Worm (Caenorhabditis elegans) whole organism, mixed stage, embryonic: ENCODE measurements around the gene R05H11.2.

Experiments used
- flh-1 ChIP-seq: fragments of 200-800 bp; sonication (Bioruptor generic); optimal IDR thresholded peaks from 2 replicates; lab custom pipeline; 2018; ENCODE audit warnings: mild to moderate bottlenecking, missing genetic modification characterization, moderate library complexity, missing compliant biosample characterization
- mep-1 ChIP-seq: fragments of 150-350 bp; optimal IDR thresholded peaks from 2 replicates; lab custom pipeline; 2017; ENCODE audit warnings: missing biosample characterization, missing genetic modification reagents, missing genetic modification characterization, inconsistent platforms
- nhr-12 ChIP-seq: fragments of 150-350 bp; optimal IDR thresholded peaks from 2 replicates; lab custom pipeline; 2014; ENCODE audit warnings: missing biosample characterization, missing genetic modification characterization
- nhr-28 ChIP-seq: fragments of 150-350 bp; optimal IDR thresholded peaks from 2 replicates; lab custom pipeline; 2014; ENCODE audit warnings: missing biosample characterization, missing genetic modification characterization
- snpc-4 ChIP-seq: fragments of 150-350 bp; optimal IDR thresholded peaks from 2 replicates; lab custom pipeline; 2014; ENCODE audit warnings: missing biosample characterization, missing genetic modification characterization
- sptf-1 ChIP-seq: sonication (generic microtip); optimal IDR thresholded peaks from 2 replicates; lab custom pipeline; 2017; ENCODE audit warnings: mild to moderate bottlenecking, missing genetic modification characterization, moderate library complexity, missing compliant biosample characterization
- unc-39 ChIP-seq: fragments of 150-350 bp; optimal IDR thresholded peaks from 2 replicates; lab custom pipeline; 2014; ENCODE audit warnings: missing biosample characterization, missing genetic modification characterization
- unc-62 ChIP-seq: fragments of 150-350 bp; optimal IDR thresholded peaks from 2 replicates; lab custom pipeline; 2014; ENCODE audit warnings: missing biosample characterization, missing genetic modification reagents, missing genetic modification characterization
- ztf-11 ChIP-seq: fragments of 150-350 bp; optimal IDR thresholded peaks from 2 replicates; lab custom pipeline; 2014; ENCODE audit warnings: missing biosample characterization, missing genetic modification characterization

- TF ChIP-seq unc-62 (GFP tag; lab: Kevin White, UChicago) (no peak), unc-39 (tag; lab: Kevin White, UChicago) (no peak), flh-1 (GFP tag; lab: Kevin White, UChicago) (no peak), sptf-1 (tag; lab: Kevin White, UChicago) (no peak), nhr-12 (tag; lab: Kevin White, UChicago) (no peak), ztf-11 (no peak), nhr-28 (tag; lab: Kevin White, UChicago) (no peak), mep-1 (tag; lab: Kevin White, UChicago) (no peak), snpc-4 (tag; lab: Kevin White, UChicago) (no peak)
Observed at ce11 chrIII:6818037-6818436, 19.9 kb downstream of the R05H11.2 start.
